Worm (Caenorhabditis elegans) whole organism, L1 larva: Measurements from ENCODE around the gene C49H3.16.

Experiments
- F16B12.6 ChIP-seq: fragments of 150-350 bp; optimal IDR thresholded peaks from 2 replicates; lab custom pipeline; 2014; ENCODE audit warnings: missing biosample characterization, missing genetic modification characterization
- Y116A8C.19 ChIP-seq: sonication (generic microtip); optimal IDR thresholded peaks from 2 replicates; lab custom pipeline; 2016; ENCODE audit warnings: missing compliant biosample characterization, missing genetic modification characterization, borderline replicate concordance
- aha-1 ChIP-seq: fragments of 150-350 bp; optimal IDR thresholded peaks from 2 replicates; lab custom pipeline; 2014; ENCODE audit warnings: missing biosample characterization, missing genetic modification characterization
- alr-1 ChIP-seq: fragments of 200-800 bp; sonication (Bioruptor generic); optimal IDR thresholded peaks from 2 replicates; lab custom pipeline; 2018; ENCODE audit warnings: borderline replicate concordance, mild to moderate bottlenecking, missing genetic modification characterization, missing compliant biosample characterization
- aly-2 ChIP-seq: fragments of 150-350 bp; optimal IDR thresholded peaks from 2 replicates; lab custom pipeline; 2014; ENCODE audit warnings: missing biosample characterization, missing genetic modification characterization
- ceh-88 ChIP-seq: fragments of 200-800 bp; sonication (Bioruptor generic); IDR thresholded peaks from 2 replicates; pipeline ENCODE4 v1.3.6; 2022; ENCODE audit warnings: missing genetic modification characterization, missing compliant biosample characterization
- ces-1 ChIP-seq: fragments of 150-350 bp; optimal IDR thresholded peaks from 2 replicates; lab custom pipeline; 2014; ENCODE audit warnings: missing biosample characterization, missing genetic modification reagents, missing genetic modification characterization
- dpl-1 ChIP-seq, 3 experiments: fragments of 150-350 bp in 2 of 3; sonication (generic microtip) in 1 of 3; optimal IDR thresholded peaks; 2 replicates each; lab custom pipeline; 2014 to 2017; ENCODE audit warnings: missing biosample characterization in 3 of 3, missing genetic modification characterization in 3 of 3, missing genetic modification reagents in 3 of 3
- efl-1 ChIP-seq, 4 experiments: fragments of 150-350 bp; optimal IDR thresholded peaks in 3 of 4; peaks in 1 of 4; 1 replicate in 1 of 4; 2 replicates in 3 of 4; lab custom pipeline; 2014; ENCODE audit warnings: missing biosample characterization in 2 of 4, missing genetic modification characterization in 2 of 4, missing genetic modification reagents in 2 of 4
- egl-13 ChIP-seq: sonication (generic microtip); optimal IDR thresholded peaks from 2 replicates; lab custom pipeline; 2016; ENCODE audit warnings: missing genotype, missing genetic modification reagents, missing genetic modification characterization, missing compliant biosample characterization
- egl-27 ChIP-seq, 2 experiments: fragments of 150-350 bp in 1 of 2; sonication (generic microtip); optimal IDR thresholded peaks; 3 replicates each; lab custom pipeline; 2017 to 2018; ENCODE audit warnings: missing biosample characterization in 2 of 2, missing genetic modification characterization in 2 of 2, missing genetic modification reagents in 2 of 2
- elt-3 ChIP-seq, 6 experiments: fragments of 150-350 bp in 1 of 6; sonication (generic microtip); optimal IDR thresholded peaks; 2 replicates each; lab custom pipeline; 2017 to 2018; ENCODE audit warnings: missing biosample characterization in 6 of 6, missing genetic modification characterization in 6 of 6, inconsistent platforms in 1 of 6
- fkh-10 ChIP-seq: sonication (generic microtip); optimal IDR thresholded peaks from 2 replicates; lab custom pipeline; 2017; ENCODE audit warnings: missing biosample characterization, missing genetic modification reagents, missing genetic modification characterization
- grh-1 ChIP-seq: fragments of 200-800 bp; sonication (Bioruptor generic); IDR thresholded peaks from 2 replicates; pipeline ENCODE4 v1.3.6; 2022; ENCODE audit warnings: missing genetic modification reagents, missing genetic modification characterization, missing compliant biosample characterization
- hlh-17 ChIP-seq: fragments of 200-800 bp; sonication (Bioruptor generic); optimal IDR thresholded peaks from 2 replicates; lab custom pipeline; 2018; ENCODE audit warnings: missing genetic modification characterization, mild to moderate bottlenecking, missing compliant biosample characterization, moderate library complexity, borderline replicate concordance
- hlh-4 ChIP-seq: sonication (generic microtip); optimal IDR thresholded peaks from 2 replicates; lab custom pipeline; 2016; ENCODE audit warnings: mild to moderate bottlenecking, missing genetic modification characterization, missing compliant biosample characterization
- hpl-2 ChIP-seq: fragments of 150-350 bp; optimal IDR thresholded peaks from 2 replicates; lab custom pipeline; 2014; ENCODE audit warnings: missing biosample characterization, missing genetic modification reagents, missing genetic modification characterization
- irx-1 ChIP-seq: sonication (generic microtip); optimal IDR thresholded peaks from 2 replicates; lab custom pipeline; 2016; ENCODE audit warnings: missing genetic modification characterization, missing compliant biosample characterization
- isw-1 ChIP-seq: fragments of 200-800 bp; sonication (Bioruptor generic); IDR thresholded peaks from 2 replicates; pipeline ENCODE4 v1.3.6; 2022; ENCODE audit warnings: missing genetic modification characterization, missing compliant biosample characterization
- lin-13 ChIP-seq: fragments of 150-350 bp; optimal IDR thresholded peaks from 2 replicates; lab custom pipeline; 2014; ENCODE audit warnings: missing biosample characterization, missing genetic modification reagents, missing genetic modification characterization
- lin-14 ChIP-seq: fragments of 200-800 bp; sonication (Bioruptor generic); optimal IDR thresholded peaks from 2 replicates; lab custom pipeline; 2018; ENCODE audit warnings: mild to moderate bottlenecking, missing genetic modification characterization, moderate library complexity, missing compliant biosample characterization
- lsy-2 ChIP-seq, 2 experiments: fragments of 150-350 bp; optimal IDR thresholded peaks; 2 replicates each; lab custom pipeline; 2014; ENCODE audit warnings: missing biosample characterization in 2 of 2, missing genetic modification characterization in 2 of 2
- mef-2 ChIP-seq: fragments of 150-350 bp; optimal IDR thresholded peaks from 2 replicates; lab custom pipeline; 2014; ENCODE audit warnings: missing biosample characterization, missing genetic modification characterization
- mep-1 ChIP-seq: fragments of 150-350 bp; optimal IDR thresholded peaks from 2 replicates; lab custom pipeline; 2014; ENCODE audit warnings: missing biosample characterization, missing genetic modification characterization
- nhr-11 ChIP-seq: fragments of 150-350 bp; optimal IDR thresholded peaks from 2 replicates; lab custom pipeline; 2014; ENCODE audit warnings: missing biosample characterization, missing genetic modification characterization
- nhr-19 ChIP-seq: fragments of 200-800 bp; sonication (Bioruptor generic); conservative IDR thresholded peaks from 2 replicates; pipeline ENCODE4 v1.3.6; 2022; ENCODE audit warnings: missing genetic modification characterization, missing compliant biosample characterization
- nhr-237 ChIP-seq: fragments of 150-350 bp; optimal IDR thresholded peaks from 2 replicates; lab custom pipeline; 2014; ENCODE audit warnings: missing biosample characterization, missing genetic modification characterization
- nhr-71 ChIP-seq: sonication (generic microtip); optimal IDR thresholded peaks from 2 replicates; lab custom pipeline; 2016; ENCODE audit warnings: mild to moderate bottlenecking, missing genetic modification characterization, moderate library complexity, missing compliant biosample characterization
- nhr-76 ChIP-seq: sonication (generic microtip); optimal IDR thresholded peaks from 2 replicates; lab custom pipeline; 2017; ENCODE audit warnings: missing biosample characterization, missing genetic modification characterization
- nhr-77 ChIP-seq: fragments of 150-350 bp; optimal IDR thresholded peaks from 2 replicates; lab custom pipeline; 2014; ENCODE audit warnings: missing biosample characterization, missing genetic modification characterization
- nhr-84 ChIP-seq: sonication (generic microtip); optimal IDR thresholded peaks from 2 replicates; lab custom pipeline; 2017; ENCODE audit warnings: missing biosample characterization, missing genetic modification characterization
- pax-3 ChIP-seq: fragments of 200-800 bp; sonication (Bioruptor generic); optimal IDR thresholded peaks from 2 replicates; lab custom pipeline; 2018; ENCODE audit warnings: mild to moderate bottlenecking, missing genetic modification characterization, moderate library complexity, missing compliant biosample characterization
- pqm-1 ChIP-seq: sonication (generic microtip); optimal IDR thresholded peaks from 3 replicates; lab custom pipeline; 2017; ENCODE audit warnings: missing biosample characterization, missing genetic modification characterization
- rnt-1 ChIP-seq: sonication (generic microtip); optimal IDR thresholded peaks from 2 replicates; lab custom pipeline; 2016; ENCODE audit warnings: mild to moderate bottlenecking, missing genetic modification characterization, moderate library complexity, missing compliant biosample characterization
- snpc-4 ChIP-seq: fragments of 150-350 bp; optimal IDR thresholded peaks from 2 replicates; lab custom pipeline; 2014; ENCODE audit warnings: missing biosample characterization, missing genetic modification characterization
- snu-23 ChIP-seq: sonication (generic microtip); optimal IDR thresholded peaks from 2 replicates; lab custom pipeline; 2016; ENCODE audit warnings: missing genetic modification characterization, missing compliant biosample characterization
- sptf-1 ChIP-seq: fragments of 150-350 bp; optimal IDR thresholded peaks from 2 replicates; lab custom pipeline; 2014; ENCODE audit warnings: missing biosample characterization, missing genetic modification characterization
- sup-37 ChIP-seq: fragments of 200-800 bp; sonication (Bioruptor generic); optimal IDR thresholded peaks from 2 replicates; lab custom pipeline; 2018; ENCODE audit warnings: mild to moderate bottlenecking, missing genetic modification characterization, missing compliant biosample characterization
- swsn-7 ChIP-seq: sonication (generic microtip); optimal IDR thresholded peaks from 2 replicates; lab custom pipeline; 2016; ENCODE audit warnings: missing genetic modification characterization, missing compliant biosample characterization
- tbx-2 ChIP-seq: sonication (generic microtip); optimal IDR thresholded peaks from 2 replicates; lab custom pipeline; 2016; ENCODE audit warnings: missing genetic modification characterization, missing compliant biosample characterization
- tlp-1 ChIP-seq: fragments of 150-350 bp; optimal IDR thresholded peaks from 2 replicates; lab custom pipeline; 2014; ENCODE audit warnings: missing biosample characterization, missing genetic modification characterization
- unc-30 ChIP-seq: sonication (generic microtip); optimal IDR thresholded peaks from 2 replicates; lab custom pipeline; 2017; ENCODE audit warnings: missing biosample characterization, missing genetic modification characterization
- unc-62 ChIP-seq: fragments of 150-350 bp; optimal IDR thresholded peaks from 2 replicates; lab custom pipeline; 2014; ENCODE audit warnings: missing biosample characterization, missing genetic modification reagents, missing genetic modification characterization
- unc-86 ChIP-seq: sonication (generic microtip); optimal IDR thresholded peaks from 2 replicates; lab custom pipeline; 2016; ENCODE audit warnings: missing genetic modification characterization, missing compliant biosample characterization
- vab-15 ChIP-seq: sonication (generic microtip); optimal IDR thresholded peaks from 2 replicates; lab custom pipeline; 2017; ENCODE audit warnings: missing genotype, mild to moderate bottlenecking, missing genetic modification characterization, missing compliant biosample characterization
- zip-4 ChIP-seq: fragments of 200-800 bp; sonication (Bioruptor generic); optimal IDR thresholded peaks from 2 replicates; lab custom pipeline; 2018; ENCODE audit warnings: mild to moderate bottlenecking, missing genetic modification characterization, moderate library complexity, missing compliant biosample characterization
- ztf-11 ChIP-seq, 2 experiments: sonication (generic microtip); optimal IDR thresholded peaks; 2 replicates each; lab custom pipeline; 2016 to 2017; ENCODE audit warnings: missing genetic modification characterization in 2 of 2, missing biosample characterization in 1 of 2, missing compliant biosample characterization in 1 of 2
- ztf-4 ChIP-seq: fragments of 150-350 bp; optimal IDR thresholded peaks from 2 replicates; lab custom pipeline; 2014; ENCODE audit warnings: missing biosample characterization, missing genetic modification characterization

The C49H3.16 gene

DNA sequence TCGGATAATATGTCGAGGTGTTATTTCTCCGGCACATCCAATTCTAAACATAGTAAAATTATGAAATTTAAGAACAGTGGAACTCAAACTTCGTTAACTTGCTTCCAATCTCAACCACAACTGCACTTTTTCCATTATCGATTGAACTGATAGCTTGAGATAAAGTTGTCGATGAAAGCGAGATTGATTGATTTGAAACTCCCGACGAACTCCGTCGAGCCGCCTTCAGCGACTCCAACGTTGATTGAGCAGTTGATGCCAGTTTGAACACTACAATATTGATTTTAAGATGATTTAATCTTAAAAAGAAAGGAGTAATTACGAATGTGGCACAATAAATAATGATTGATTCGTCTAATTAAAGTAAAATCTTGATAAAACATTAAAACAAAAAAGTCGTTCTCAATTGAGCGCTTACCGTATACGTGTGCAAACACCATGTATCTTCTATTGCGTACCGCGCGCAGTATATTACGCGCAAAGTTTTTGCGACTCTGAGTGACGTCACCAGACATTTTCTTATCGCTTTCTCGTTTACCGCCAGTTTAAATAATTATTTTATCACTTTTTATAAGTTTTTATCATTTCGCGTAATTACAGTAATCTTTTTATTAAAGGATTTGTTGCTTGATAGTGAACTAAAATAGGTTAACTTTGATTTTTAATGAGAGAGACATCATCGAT is 17.9 kb upstream of the C49H3.16 start, which contains the start of gene arp-11 (continued):
- TF ChIP-seq zip-4 (GFP tag; lab: Kevin White, UChicago) (no peak), unc-86 (tag; lab: Kevin White, UChicago) (peak; percentile 46), vab-15 (tag; lab: Kevin White, UChicago) (no peak), nhr-71 (tag; lab: Kevin White, UChicago) (peak; percentile 87), irx-1 (tag; lab: Kevin White, UChicago) (no peak), sptf-1 (no peak), sup-37 (GFP tag; lab: Kevin White, UChicago) (no peak), hlh-17 (no peak), tbx-2 (tag; lab: Kevin White, UChicago) (peak; percentile 64), nhr-11 (tag; lab: Kevin White, UChicago) (no peak), ztf-11 (tag; optimal IDR thresholded peaks at IDR 0.05; lab: Kevin White, UChicago) (no peak), nhr-77 (tag; lab: Kevin White, UChicago) (peak; percentile 40), ceh-88 (GFP tag; lab: Robert Waterston, UW) (no peak)
- TF ChIP-seq, all 84 proteins: peak for 41

DNA sequence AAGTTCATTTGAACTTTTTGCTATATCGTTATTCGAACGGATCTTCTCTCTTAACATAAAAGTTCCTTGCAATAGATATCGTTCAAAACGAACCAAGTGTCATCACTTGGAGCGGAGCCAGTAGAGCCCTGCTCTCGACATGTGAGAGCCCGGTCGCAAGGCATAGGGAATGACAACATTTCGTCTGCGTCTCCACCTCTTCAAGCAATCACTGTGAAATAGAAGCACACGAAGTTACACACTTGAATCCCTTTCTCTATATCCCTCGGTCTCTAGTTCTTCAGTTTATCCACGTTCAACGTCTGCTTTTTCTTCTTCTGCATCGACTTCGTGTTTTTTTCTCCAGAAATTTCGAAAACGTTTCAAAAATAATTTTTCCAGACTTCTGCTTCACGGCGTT is 16.9 kb upstream of the C49H3.16 start, which contains the start of gene C49H3.6:
TSS of gene C49H3.6 (plus strand) at position 380 of the 400 bp plus-strand sequence.
- TF ChIP-seq hlh-17 (no peak), ceh-88 (GFP tag; lab: Robert Waterston, UW) (0 out of 2 replicates have a peak, but pooled peaks have one; percentile 24), snpc-4 (no peak), pqm-1 (no peak), isw-1 (GFP tag; lab: Robert Waterston, UW) (peak; percentile 18; the same call in 1 of the 2 replicates), unc-30 (tag; lab: Kevin White, UChicago) (no peak), swsn-7 (tag; lab: Kevin White, UChicago) (peak; percentile 40), tlp-1 (tag; lab: Kevin White, UChicago) (no peak), grh-1 (GFP tag; lab: Robert Waterston, UW) (no peak), nhr-76 (tag; lab: Kevin White, UChicago) (no peak), lin-14 (GFP tag; lab: Kevin White, UChicago) (peak; percentile 79), nhr-237 (tag; lab: Kevin White, UChicago) (no peak), unc-62 (GFP tag; lab: Kevin White, UChicago) (no peak), efl-1 (optimal IDR thresholded peaks at IDR 0.05; lab: Kevin White, UChicago) (peak; percentile 24 to 26), efl-1 (GFP tag; optimal IDR thresholded peaks at IDR 0.05 in 1 of 2; lab: Kevin White, UChicago) (no peak), elt-3 (tag; optimal IDR thresholded peaks at IDR 0.05; lab: Kevin White, UChicago) (no peak), pax-3 (no peak), nhr-84 (tag; lab: Kevin White, UChicago) (no peak), vab-15 (tag; lab: Kevin White, UChicago) (no peak), hpl-2 (GFP tag; lab: Kevin White, UChicago) (no peak), mef-2 (tag; lab: Kevin White, UChicago) (no peak), lin-13 (GFP tag; lab: Kevin White, UChicago) (no peak), egl-13 (tag; lab: Kevin White, UChicago) (no peak), rnt-1 (tag; lab: Kevin White, UChicago) (peak; percentile 42), mep-1 (tag; lab: Kevin White, UChicago) (peak; percentile 38), ces-1 (GFP tag; lab: Kevin White, UChicago) (no peak), hlh-4 (no peak), zip-4 (GFP tag; lab: Kevin White, UChicago) (no peak), lsy-2 (tag; optimal IDR thresholded peaks at IDR 0.05; lab: Kevin White, UChicago) (peak in 1 of 2 experiments; percentile 72), fkh-10 (GFP tag; lab: Kevin White, UChicago) (peak; percentile 2), alr-1 (tag; lab: Kevin White, UChicago) (no peak), nhr-19 (GFP tag; lab: Robert Waterston, UW) (no peak), sup-37 (GFP tag; lab: Kevin White, UChicago) (no peak), ztf-4 (tag; lab: Kevin White, UChicago) (peak; percentile 5), aha-1 (no peak), F16B12.6 (peak; percentile 13), nhr-77 (tag; lab: Kevin White, UChicago) (no peak), sptf-1 (no peak), aly-2 (tag; lab: Kevin White, UChicago) (no peak), snu-23 (GFP tag; lab: Kevin White, UChicago) (peak; percentile 47), dpl-1 (GFP tag; optimal IDR thresholded peaks at IDR 0.05; lab: Kevin White, UChicago) (peak in 1 of 3 experiments; percentile 18), Y116A8C.19 (no peak), egl-27 (tag; optimal IDR thresholded peaks at IDR 0.05; lab: Kevin White, UChicago) (no peak), ztf-11 (tag; optimal IDR thresholded peaks at IDR 0.05; lab: Kevin White, UChicago) (no peak)
